Fruit fly (Drosophila melanogaster): ENCODE measurements around the gene iPLA2-VIA.

The iPLA2-VIA gene

DNA sequence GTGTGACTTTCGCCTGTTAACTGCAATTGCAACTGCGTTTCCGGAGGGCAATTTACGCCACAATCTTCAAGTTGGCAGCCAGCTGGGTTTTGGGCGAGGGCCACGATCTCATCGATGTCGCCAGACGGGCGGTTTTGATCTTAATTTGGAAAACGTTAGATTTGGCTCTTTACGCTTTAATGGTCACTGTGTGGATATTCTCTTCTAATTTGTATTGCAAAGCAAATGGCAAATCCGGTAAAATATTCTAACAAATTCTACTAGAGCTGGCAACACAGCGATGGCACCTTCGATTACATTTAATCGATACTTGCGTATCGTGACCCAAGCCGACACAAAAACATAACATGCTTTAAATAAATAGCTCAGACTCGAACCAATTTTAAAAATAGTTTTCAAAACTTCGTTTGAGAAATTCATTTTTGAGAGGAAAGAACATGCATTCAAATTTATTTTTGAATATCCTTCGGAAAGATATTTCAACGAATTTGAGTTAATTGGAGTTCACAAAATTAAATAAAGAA lies 27.6 kb downstream of the iPLA2-VIA start, which contains the start of gene I-2 (continued):
- TF ChIP-seq bbx (GFP tag; IDR thresholded peaks at IDR 0.05; ENCODE audit: partially characterized antibody) (peak; percentile 86), MESR4 (GFP tag; optimal IDR thresholded peaks at IDR 0.05) (peak; percentile 48), grau (tag; optimal IDR thresholded peaks at IDR 0.05) (peak; percentile 34), sna (GFP tag; IDR thresholded peaks at IDR 0.05; ENCODE audit: partially characterized antibody) (peak; percentile 58), vvl (GFP tag; IDR thresholded peaks at IDR 0.05) (peak; percentile 29; the same call in 1 of the 2 replicates), CG18262 (tag; optimal IDR thresholded peaks at IDR 0.05) (no peak), CG17186 (GFP tag; optimal IDR thresholded peaks at IDR 0.05) (peak; percentile 90), CG11504 (tag; optimal IDR thresholded peaks at IDR 0.05) (peak; percentile 45), bigmax (GFP tag; optimal IDR thresholded peaks at IDR 0.05) (no peak), CG17829 (tag; optimal IDR thresholded peaks at IDR 0.05) (no peak), klu (GFP tag; IDR thresholded peaks at IDR 0.05) (no peak), cas (GFP tag; IDR thresholded peaks at IDR 0.05) (no peak), CG34224 (GFP tag; IDR thresholded peaks at IDR 0.05; ENCODE audit: partially characterized antibody) (peak; percentile 82), hb (GFP tag; IDR thresholded peaks at IDR 0.05; ENCODE audit: partially characterized antibody) (peak; percentile 73; the same call in 2 of the 3 replicates), CG6791 (GFP tag; IDR thresholded peaks at IDR 0.05; ENCODE audit: partially characterized antibody) (peak; percentile 88), gro (GFP tag; optimal IDR thresholded peaks at IDR 0.05) (peak; percentile 61), disco-r (GFP tag; optimal IDR thresholded peaks at IDR 0.05) (no peak), vnd (GFP tag; IDR thresholded peaks at IDR 0.05; ENCODE audit: partially characterized antibody) (peak; percentile 73), CG9876 (GFP tag; optimal IDR thresholded peaks at IDR 0.05) (no peak), HLH4C (GFP tag; IDR thresholded peaks at IDR 0.05; ENCODE audit: partially characterized antibody) (peak; percentile 81), CG14441 (GFP tag; IDR thresholded peaks at IDR 0.05) (no peak), CG9797 (GFP tag; optimal IDR thresholded peaks at IDR 0.05) (peak; percentile 31), Ets65A (GFP tag) (no peak), Xrp1 (GFP tag; IDR thresholded peaks at IDR 0.05) (no peak), E2f2 (GFP tag; IDR thresholded peaks at IDR 0.05) (peak; percentile 45; the same call in 1 of the 2 replicates), MBD-R2 (GFP tag; IDR thresholded peaks at IDR 0.05) (peak; percentile 84), Xbp1 (GFP tag; optimal IDR thresholded peaks at IDR 0.05) (peak; percentile 34), CG7271 (tag; optimal IDR thresholded peaks at IDR 0.05) (no peak), pzg (GFP tag; optimal IDR thresholded peaks at IDR 0.05) (peak; percentile 80)

dm6 chr3L:9832125-9832524 lies 32.0 kb downstream of the iPLA2-VIA start:
- TF ChIP-seq CG8478 (optimal IDR thresholded peaks at IDR 0.05): peak; percentile 57
- TF ChIP-seq ci (GFP tag; IDR thresholded peaks at IDR 0.05): 0 out of 3 replicates have a peak, but pooled peaks have one; percentile 9
- TF ChIP-seq Lpt (GFP tag; optimal IDR thresholded peaks at IDR 0.05): no peak

DNA sequence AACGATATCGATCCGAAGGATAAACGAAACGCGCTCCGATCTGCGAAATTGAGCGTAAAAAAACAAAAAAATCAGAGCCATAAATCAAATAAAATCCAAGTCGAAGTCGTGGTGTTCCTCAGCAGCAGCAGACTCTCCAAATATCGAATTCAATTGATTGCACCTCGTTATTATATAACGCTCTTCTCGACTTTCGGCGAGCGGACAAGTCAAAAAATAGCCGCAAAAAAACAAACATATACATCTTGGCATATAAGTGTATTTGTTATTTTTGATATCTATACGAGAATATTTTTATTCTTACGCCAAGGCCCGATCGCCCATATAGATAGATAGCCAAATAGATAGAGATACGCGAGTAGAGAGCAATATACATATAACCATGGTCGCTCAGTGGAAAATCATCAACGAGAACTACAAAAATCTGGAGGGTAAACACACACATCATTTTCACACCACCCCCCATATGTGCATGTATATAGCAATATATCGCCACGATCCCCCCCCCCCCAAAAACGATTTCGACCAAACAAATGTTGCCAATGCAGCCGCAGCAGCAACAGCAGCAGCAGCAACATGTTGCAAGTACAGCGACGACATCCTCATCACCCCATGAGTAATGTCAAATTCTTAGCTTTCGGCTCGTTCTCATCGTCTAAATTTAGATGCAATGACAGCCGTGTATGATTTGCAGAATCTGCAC lies 34.4 kb downstream of the iPLA2-VIA start:
- peak; percentile 92 for TF ChIP-seq CG11504 (tag; optimal IDR thresholded peaks at IDR 0.05)
- TF ChIP-seq Pdp1 (GFP tag; optimal IDR thresholded peaks at IDR 0.05): peak in 1 of 2 experiments; percentile 90
- TF ChIP-seq Dfd (GFP tag; optimal IDR thresholded peaks at IDR 0.05): no peak

- TF ChIP-seq NK7.1 (GFP tag; optimal IDR thresholded peaks at IDR 0.05) (no peak), sr (GFP tag; IDR thresholded peaks at IDR 0.05) (peak; percentile 82), maf-S (GFP tag; optimal IDR thresholded peaks at IDR 0.05) (no peak), CG1647 (GFP tag; optimal IDR thresholded peaks at IDR 0.05) (no peak), Oli (tag; optimal IDR thresholded peaks at IDR 0.05) (no peak), chinmo (GFP tag; IDR thresholded peaks at IDR 0.05; ENCODE audit: partially characterized antibody) (0 out of 4 replicates have a peak, but pooled peaks have one; percentile 53)
These were observed 35.0 kb downstream of the iPLA2-VIA start for dm6 chr3L:9829154-9829553.

Data from whole organism, embryonic.